Worm (Caenorhabditis elegans): Measurements from ENCODE around the gene hpo-40.

Gene hpo-40

DNA sequence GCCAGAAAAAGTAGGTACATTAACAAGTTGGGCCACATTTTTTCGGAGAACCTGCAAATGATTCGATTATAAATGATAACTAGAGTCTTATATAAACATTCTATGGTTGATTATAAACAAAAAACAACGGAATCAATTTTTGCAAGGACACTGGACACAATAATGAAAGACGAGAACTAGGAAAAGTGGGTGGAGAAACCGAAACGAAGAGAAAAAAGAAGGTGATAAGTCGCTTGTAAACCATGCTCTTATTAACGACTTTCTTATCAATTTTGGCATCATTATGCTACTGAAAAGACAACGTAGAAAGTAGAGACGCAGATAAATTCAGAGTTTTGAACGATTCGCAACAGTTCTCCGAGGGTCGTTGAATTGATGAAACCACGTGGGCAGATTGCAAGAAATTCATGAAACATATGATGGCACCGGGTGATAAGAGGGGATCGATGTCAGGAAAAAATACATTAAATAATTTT, 22.6 kb upstream of the hpo-40 start, which contains the start of gene ZK856.5:
Gene ZK856.5, minus strand, starts transcription at position 51 of the 476 bp plus-strand sequence.
- TF ChIP-seq Y79H2A.3 (GFP tag; conservative IDR thresholded peaks at IDR 0.05) (no peak), ceh-91 (GFP tag; IDR thresholded peaks at IDR 0.05) (no peak), nhr-80 (tag; optimal IDR thresholded peaks at IDR 0.05) (peak; percentile 69), ztf-26 (tag; optimal IDR thresholded peaks at IDR 0.05) (no peak), cebp-2 (GFP tag; IDR thresholded peaks at IDR 0.05) (no peak), let-607 (tag; optimal IDR thresholded peaks at IDR 0.05) (peak in 1 of 2 experiments; percentile 16), ceh-40 (GFP tag; IDR thresholded peaks at IDR 0.05) (no peak), ceh-79 (tag; optimal IDR thresholded peaks at IDR 0.05) (no peak)

DNA sequence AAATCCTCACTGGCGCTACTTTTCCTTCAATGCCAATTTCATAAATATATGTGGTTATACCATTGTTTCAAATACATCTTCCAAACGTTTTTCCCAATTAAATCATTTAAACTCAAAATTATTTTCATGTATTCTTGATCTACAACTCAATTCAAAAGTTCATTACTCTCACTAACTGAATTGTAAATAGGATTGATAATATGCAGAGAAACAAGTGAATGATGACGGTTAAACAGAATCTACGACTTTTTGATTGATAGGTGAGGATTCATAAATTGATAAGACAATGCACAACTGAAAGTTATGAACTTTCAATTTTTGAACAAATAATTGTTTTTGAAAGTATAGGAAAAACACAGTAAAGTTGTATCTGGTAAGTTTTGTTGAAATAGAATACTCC, 21.5 kb upstream of the hpo-40 start:
- TF ChIP-seq T26A5.8 (tag; optimal IDR thresholded peaks at IDR 0.05) (no peak), T07F8.4 (tag; optimal IDR thresholded peaks at IDR 0.05) (no peak), nfyb-1 (GFP tag; IDR thresholded peaks at IDR 0.05) (no peak), nhr-80 (tag; optimal IDR thresholded peaks at IDR 0.05) (peak; percentile 23), B0035.1 (tag; optimal IDR thresholded peaks at IDR 0.05) (no peak)

DNA sequence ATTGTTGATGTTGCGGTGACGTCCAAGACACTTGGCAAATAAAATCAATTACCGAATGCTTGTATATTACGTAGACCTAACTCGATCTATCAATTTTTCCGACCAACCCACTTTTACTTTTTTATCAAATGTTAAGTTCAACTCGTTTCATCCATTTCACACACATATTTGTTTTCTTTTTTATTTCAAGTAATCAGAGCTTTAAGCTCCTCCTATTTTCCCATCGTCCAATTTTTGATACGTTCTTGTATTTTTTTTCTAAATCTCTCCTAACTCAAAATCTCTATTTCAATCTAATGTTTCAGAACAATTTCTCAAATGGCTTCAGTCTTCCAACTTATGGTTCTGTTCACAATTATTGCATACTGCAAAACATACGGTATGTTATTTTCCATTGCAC, 14.3 kb upstream of the hpo-40 start, which contains the start of gene ZK856.6:
Gene ZK856.6, plus strand, starts transcription at position 301 of the 400 bp plus-strand sequence.
- TF ChIP-seq B0336.3 (GFP tag; IDR thresholded peaks at IDR 0.05) (no peak), ztf-28 (GFP tag; IDR thresholded peaks at IDR 0.05) (no peak), somi-1 (GFP tag; optimal IDR thresholded peaks at IDR 0.05) (no peak)

DNA sequence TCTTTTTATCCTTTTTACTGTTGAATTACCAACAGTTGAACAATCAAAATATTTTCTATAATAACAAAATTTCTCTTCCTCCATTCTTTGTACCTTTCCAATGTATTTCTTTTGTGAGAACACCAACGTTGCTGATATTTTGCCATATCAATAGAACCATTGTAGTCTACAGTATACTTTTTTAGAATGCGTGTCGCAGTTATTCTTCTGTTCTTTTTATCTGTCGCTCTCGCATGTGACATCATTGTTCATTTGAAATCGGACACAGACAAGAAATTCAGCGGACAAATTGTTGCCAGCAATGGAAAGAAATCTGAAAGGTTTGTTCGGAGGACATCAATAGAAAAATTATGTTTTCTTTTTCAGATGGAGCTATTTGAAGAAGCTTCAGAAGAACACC, 10.8 kb upstream of the hpo-40 start, which contains the start of gene ZK856.7:
Gene ZK856.7, plus strand, starts transcription at position 186 of the 400 bp plus-strand sequence.
- TF ChIP-seq ama-1 (optimal IDR thresholded peaks at IDR 0.05) (no peak), ama-1 (GFP tag; optimal IDR thresholded peaks at IDR 0.05) (peak in 1 of 2 experiments; percentile 7), F10E7.11 (tag; optimal IDR thresholded peaks at IDR 0.05) (no peak), K12H6.12 (tag; optimal IDR thresholded peaks at IDR 0.05) (no peak)

DNA sequence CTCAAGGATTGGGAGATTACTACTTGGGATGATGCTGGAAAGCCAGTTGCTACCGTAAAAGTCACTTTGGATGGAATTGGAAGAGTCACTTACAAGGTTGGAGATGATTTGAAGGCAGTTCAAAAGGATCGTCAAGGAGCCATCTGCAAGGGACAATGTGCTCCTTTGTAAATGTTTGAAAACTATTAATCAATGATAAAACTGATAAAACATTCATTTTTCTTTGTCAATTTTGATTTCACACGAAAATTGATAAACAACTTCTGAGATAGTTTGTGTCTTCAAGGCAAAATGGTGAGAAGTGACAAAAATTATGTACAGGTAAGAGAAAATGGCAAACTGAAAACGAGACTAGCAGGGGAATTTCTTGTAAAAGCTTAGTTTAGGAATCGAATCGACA, 10.4 kb upstream of the hpo-40 start:
- TF ChIP-seq nfya-1 (tag; optimal IDR thresholded peaks at IDR 0.05; ENCODE audit: borderline replicate concordance, insufficient read depth) (no peak), snpc-3.4 (tag; optimal IDR thresholded peaks at IDR 0.05) (no peak), ztf-26 (tag; optimal IDR thresholded peaks at IDR 0.05) (no peak), hsf-1 (GFP tag; IDR thresholded peaks at IDR 0.05) (no peak), F57C9.4 (tag; optimal IDR thresholded peaks at IDR 0.05) (no peak)

DNA sequence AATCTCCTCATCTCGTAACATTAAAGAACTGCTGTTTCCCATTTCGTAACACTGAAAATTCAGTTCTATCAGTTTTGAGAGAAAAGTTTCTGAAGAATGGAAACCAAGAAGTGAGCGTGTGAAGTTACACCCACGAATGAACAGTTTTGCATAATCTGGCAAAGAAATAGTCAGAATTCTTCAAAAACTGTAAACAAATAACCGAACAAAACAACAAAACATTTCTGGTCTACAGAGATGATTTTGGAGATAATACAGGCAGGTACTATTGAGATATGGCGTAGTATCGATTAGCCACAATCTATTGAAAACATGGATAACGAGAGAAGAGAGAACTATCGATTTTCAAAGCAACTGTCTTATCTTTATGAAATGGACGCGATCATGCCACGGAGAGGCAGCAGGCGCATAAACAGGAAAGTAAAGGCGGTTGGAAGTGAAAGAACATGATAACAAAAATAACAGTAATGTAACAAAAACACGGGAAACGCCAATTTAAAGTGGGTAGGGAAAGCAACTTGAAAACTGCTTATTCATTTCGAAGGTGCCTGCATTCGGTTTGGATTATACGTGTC, 9.2 kb upstream of the hpo-40 start, which contains the start of gene chpf-1:
Gene chpf-1, minus strand, starts transcription at position 51 of the 575 bp plus-strand sequence.
- TF ChIP-seq snpc-4 (GFP tag; optimal IDR thresholded peaks at IDR 0.05), result no peak
- TF ChIP-seq snpc-4 (tag; optimal IDR thresholded peaks at IDR 0.05), result peak in 2 of 4 experiments; percentile 33 to 36
- no peak for TF ChIP-seq ccch-3 (GFP tag; optimal IDR thresholded peaks at IDR 0.05)
- no peak for TF ChIP-seq mcd-1 (GFP tag; IDR thresholded peaks at IDR 0.05)
- no peak for TF ChIP-seq dox-1 (GFP tag; IDR thresholded peaks at IDR 0.05)
- TF ChIP-seq madf-6 (GFP tag; IDR thresholded peaks at IDR 0.05), result 0 out of 2 replicates have a peak, but pooled peaks have one; percentile 17
- TF ChIP-seq ztf-18 (tag; optimal IDR thresholded peaks at IDR 0.05), result peak; percentile 56
- TF ChIP-seq lsy-27 (tag; optimal IDR thresholded peaks at IDR 0.05; ENCODE audit: borderline replicate concordance, insufficient read depth), result no peak
- TF ChIP-seq nhr-80 (tag; optimal IDR thresholded peaks at IDR 0.05), result peak; percentile 65
- TF ChIP-seq ceh-27 (GFP tag; optimal IDR thresholded peaks at IDR 0.05), result no peak
- TF ChIP-seq cebp-1 (GFP tag; IDR thresholded peaks at IDR 0.05), result no peak
- TF ChIP-seq cebp-1 (tag; optimal IDR thresholded peaks at IDR 0.05), result peak; percentile 2

Measured in whole organism, young adult.